Fruit fly (Drosophila melanogaster): ENCODE results near the gene GILT2.
A peak's percentile ranks its signal among the peaks of the same experiment; 100 is the strongest.

GILT2 gene

DNA sequence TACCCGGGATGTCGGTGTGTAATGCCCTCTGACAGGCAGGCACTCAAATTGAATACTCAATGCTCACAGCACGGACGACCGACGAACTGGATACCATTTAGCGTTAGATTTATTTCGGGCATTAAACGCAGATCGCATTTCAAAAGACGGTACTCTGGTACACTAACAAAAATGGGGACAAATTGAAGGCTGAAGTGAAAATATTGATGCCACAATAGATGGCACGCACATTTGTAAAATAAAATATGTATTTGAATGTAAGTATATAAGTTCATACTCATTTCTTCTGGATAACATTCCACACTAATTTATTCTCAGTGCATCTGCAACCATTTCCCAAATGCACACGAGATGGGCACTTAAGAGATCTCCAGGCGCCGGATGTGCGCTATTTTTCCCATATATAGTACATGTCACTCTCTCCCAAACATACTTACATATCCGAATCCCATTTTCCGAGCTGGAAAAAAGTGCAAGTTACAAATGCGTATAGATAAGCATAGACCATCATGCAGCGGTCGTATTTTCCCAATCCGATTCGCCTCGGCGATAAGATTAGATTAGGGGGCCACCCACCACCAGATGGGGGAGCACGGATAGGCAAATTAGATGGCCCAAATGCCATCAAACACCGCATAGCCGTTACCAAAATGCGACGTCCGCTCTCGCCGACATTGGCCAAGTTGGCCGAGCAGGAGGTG lies 31.0 kb downstream of the GILT2 start, which contains the start of gene CG10301 (continued):
- TF ChIP-seq lab (GFP tag; optimal IDR thresholded peaks at IDR 0.05), result peak; percentile 43
- no peak for TF ChIP-seq al (GFP tag; IDR thresholded peaks at IDR 0.05)
- no peak for TF ChIP-seq MBD-R2 (GFP tag; IDR thresholded peaks at IDR 0.05)
- no peak for TF ChIP-seq Antp (GFP tag; optimal IDR thresholded peaks at IDR 0.05)
- no peak for TF ChIP-seq D (optimal IDR thresholded peaks at IDR 0.05)
- peak; percentile 61 for TF ChIP-seq D (GFP tag; optimal IDR thresholded peaks at IDR 0.05)
- peak; percentile 65 for TF ChIP-seq grau (tag; optimal IDR thresholded peaks at IDR 0.05)
- peak; percentile 16 for TF ChIP-seq CG4617 (GFP tag; optimal IDR thresholded peaks at IDR 0.05; ENCODE audit: borderline replicate concordance)
- TF ChIP-seq Rx (GFP tag; IDR thresholded peaks at IDR 0.05), result peak; percentile 39
- no peak for TF ChIP-seq CG13123 (GFP tag; optimal IDR thresholded peaks at IDR 0.05)
- no peak for TF ChIP-seq CG32767 (GFP tag; IDR thresholded peaks at IDR 0.05)
- peak; percentile 41 for TF ChIP-seq CG15269 (tag; optimal IDR thresholded peaks at IDR 0.05)
- peak; percentile 60 for TF ChIP-seq E2f1 (GFP tag; IDR thresholded peaks at IDR 0.05)
- TF ChIP-seq CG17802 (tag; optimal IDR thresholded peaks at IDR 0.05), result peak; percentile 35
- peak; percentile 65 for TF ChIP-seq Oli (tag; optimal IDR thresholded peaks at IDR 0.05)
- TF ChIP-seq CG34224 (GFP tag; IDR thresholded peaks at IDR 0.05; ENCODE audit: partially characterized antibody), result no peak
- TF ChIP-seq Hr78 (GFP tag; optimal IDR thresholded peaks at IDR 0.05), result no peak
- no peak for TF ChIP-seq inv (GFP tag; IDR thresholded peaks at IDR 0.05; ENCODE audit: partially characterized antibody)
- peak; percentile 68 for TF ChIP-seq ranshi (GFP tag; IDR thresholded peaks at IDR 0.05)
- TF ChIP-seq chm (GFP tag; IDR thresholded peaks at IDR 0.05), result peak; percentile 72
- peak; percentile 41; the same call in 1 of the 3 replicates for TF ChIP-seq so (GFP tag; IDR thresholded peaks at IDR 0.05)
- peak; percentile 20; the same call in 1 of the 3 replicates for TF ChIP-seq Mrtf (GFP tag; IDR thresholded peaks at IDR 0.05)
- TF ChIP-seq CG4820 (GFP tag; optimal IDR thresholded peaks at IDR 0.05), result peak; percentile 67
- peak; percentile 10 for TF ChIP-seq Side (GFP tag; optimal IDR thresholded peaks at IDR 0.05)
- TF ChIP-seq CG8290 (GFP tag; optimal IDR thresholded peaks at IDR 0.05), result peak; percentile 24
- no peak for TF ChIP-seq CG8290 (tag; optimal IDR thresholded peaks at IDR 0.05)
- peak; percentile 89 for TF ChIP-seq dmrt11E (tag; optimal IDR thresholded peaks at IDR 0.05)
- TF ChIP-seq CG2875 (GFP tag; optimal IDR thresholded peaks at IDR 0.05), result peak; percentile 44
- peak; percentile 51 for TF ChIP-seq CG14441 (GFP tag; IDR thresholded peaks at IDR 0.05)
- TF ChIP-seq CG30431 (GFP tag; optimal IDR thresholded peaks at IDR 0.05), result peak; percentile 75
- TF ChIP-seq CG4424 (GFP tag; optimal IDR thresholded peaks at IDR 0.05), result peak; percentile 59
- no peak for TF ChIP-seq CG31365 (tag; optimal IDR thresholded peaks at IDR 0.05)
- TF ChIP-seq slp2 (GFP tag; optimal IDR thresholded peaks at IDR 0.05), result peak; percentile 1
- peak; percentile 36 for TF ChIP-seq btn (GFP tag; optimal IDR thresholded peaks at IDR 0.05)
- no peak for TF ChIP-seq CG11398 (GFP tag; optimal IDR thresholded peaks at IDR 0.05)
- TF ChIP-seq usp (GFP tag; optimal IDR thresholded peaks at IDR 0.05), result no peak
- TF ChIP-seq CG10979 (tag; optimal IDR thresholded peaks at IDR 0.05), result peak; percentile 82
- peak; percentile 81 for TF ChIP-seq CG8765 (GFP tag; IDR thresholded peaks at IDR 0.05)
- peak; percentile 74 for TF ChIP-seq CG17829 (tag; optimal IDR thresholded peaks at IDR 0.05)
- peak; percentile 12 for TF ChIP-seq HHEX (GFP tag; optimal IDR thresholded peaks at IDR 0.05)
- peak; percentile 81 for TF ChIP-seq CG17328 (GFP tag; IDR thresholded peaks at IDR 0.05)
- TF ChIP-seq fd3F (GFP tag; optimal IDR thresholded peaks at IDR 0.05), result no peak
- peak; percentile 67 for TF ChIP-seq CG10209 (GFP tag; optimal IDR thresholded peaks at IDR 0.05)
- peak; percentile 67 for TF ChIP-seq CG11504 (tag; optimal IDR thresholded peaks at IDR 0.05)
- TF ChIP-seq Drgx (GFP tag; IDR thresholded peaks at IDR 0.05), result no peak
- no peak for TF ChIP-seq chinmo (GFP tag; IDR thresholded peaks at IDR 0.05; ENCODE audit: partially characterized antibody)
- peak; percentile 54 for TF ChIP-seq CG30403 (GFP tag; optimal IDR thresholded peaks at IDR 0.05)
- peak; percentile 42 for TF ChIP-seq CG3407 (GFP tag; optimal IDR thresholded peaks at IDR 0.05)
- no peak for TF ChIP-seq Deaf1 (tag; optimal IDR thresholded peaks at IDR 0.05)
- TF ChIP-seq MTF-1 (GFP tag; optimal IDR thresholded peaks at IDR 0.05; ENCODE audit: borderline replicate concordance), result no peak
